Worm (Caenorhabditis elegans) whole organism, young adult: ENCODE measurements around the gene R02F2.4.

Experiments used
- B0019.2 ChIP-seq: fragments of 200-800 bp; sonication (Bioruptor generic); conservative IDR thresholded peaks from 2 replicates; pipeline ENCODE4 v1.3.6; 2022; ENCODE audit warnings: missing genetic modification reagents, missing genetic modification characterization, missing compliant biosample characterization
- B0336.3 ChIP-seq: fragments of 200-800 bp; sonication (Bioruptor generic); IDR thresholded peaks from 2 replicates; pipeline ENCODE4 v1.3.6; 2022; ENCODE audit warnings: missing genetic modification characterization, missing compliant biosample characterization
- C17E4.6 ChIP-seq: fragments of 200-800 bp; sonication (Bioruptor generic); IDR thresholded peaks from 2 replicates; pipeline ENCODE4 v1.3.6; 2022; ENCODE audit warnings: missing genetic modification reagents, missing genetic modification characterization, missing compliant biosample characterization
- F23B12.7 ChIP-seq: sonication (generic microtip); optimal IDR thresholded peaks from 2 replicates; lab custom pipeline; 2017; ENCODE audit warnings: missing genetic modification characterization, mild to moderate bottlenecking, missing compliant biosample characterization, antibody characterized with exemption, moderate library complexity; ENCODE audit not compliant: insufficient read depth
- F33H1.4 ChIP-seq: fragments of 200-800 bp; sonication (Bioruptor generic); IDR thresholded peaks from 2 replicates; pipeline ENCODE4 v1.3.6; 2022; ENCODE audit warnings: missing genetic modification reagents, missing genetic modification characterization, missing compliant biosample characterization
- F55B11.4 ChIP-seq: sonication (generic microtip); optimal IDR thresholded peaks from 2 replicates; lab custom pipeline; 2016; ENCODE audit warnings: missing compliant biosample characterization, missing genetic modification characterization, borderline replicate concordance; ENCODE audit not compliant: insufficient read depth
- K12H6.12 ChIP-seq: fragments of 200-800 bp; sonication (Bioruptor generic); optimal IDR thresholded peaks from 2 replicates; lab custom pipeline; 2018; ENCODE audit warnings: mild to moderate bottlenecking, missing genetic modification characterization, missing compliant biosample characterization
- Y79H2A.3 ChIP-seq: fragments of 200-800 bp; sonication (Bioruptor generic); conservative IDR thresholded peaks from 2 replicates; pipeline ENCODE4 v1.3.6; 2022; ENCODE audit warnings: missing genetic modification reagents, missing genetic modification characterization, missing compliant biosample characterization
- aptf-2 ChIP-seq: fragments of 200-800 bp; sonication (Bioruptor generic); conservative IDR thresholded peaks from 2 replicates; pipeline ENCODE4 v1.3.6; 2022; ENCODE audit warnings: missing genetic modification reagents, missing genetic modification characterization, missing compliant biosample characterization
- attf-3 ChIP-seq: fragments of 200-800 bp; sonication (Bioruptor generic); conservative IDR thresholded peaks from 2 replicates; pipeline ENCODE4 v1.3.6; 2022; ENCODE audit warnings: missing genetic modification reagents, missing genetic modification characterization, missing compliant biosample characterization
- attf-5 ChIP-seq: fragments of 200-800 bp; sonication (Bioruptor generic); optimal IDR thresholded peaks from 2 replicates; lab custom pipeline; 2018; ENCODE audit warnings: mild to moderate bottlenecking, missing genetic modification characterization, missing compliant biosample characterization
- attf-6 ChIP-seq: fragments of 200-800 bp; sonication (Bioruptor generic); IDR thresholded peaks from 2 replicates; pipeline ENCODE4 v1.3.6; 2022; ENCODE audit warnings: missing genetic modification reagents, missing genetic modification characterization, missing compliant biosample characterization
- cebp-1 ChIP-seq, 2 experiments: fragments of 200-800 bp in 1 of 2; sonication (Bioruptor generic) in 1 of 2; sonication (generic microtip) in 1 of 2; IDR thresholded peaks in 1 of 2; optimal IDR thresholded peaks in 1 of 2; 2 replicates each; pipeline versions ENCODE4 v1.3.6 to Lab custom; 2017 to 2022; ENCODE audit warnings: missing compliant biosample characterization in 2 of 2, missing genetic modification characterization in 2 of 2, mild to moderate bottlenecking in 1 of 2, missing genetic modification reagents in 1 of 2, moderate library complexity in 1 of 2
- ceh-100 ChIP-seq: fragments of 200-800 bp; sonication (Bioruptor generic); IDR thresholded peaks from 2 replicates; pipeline ENCODE4 v1.3.6; 2022; ENCODE audit warnings: missing genetic modification reagents, missing genetic modification characterization, missing compliant biosample characterization
- ceh-40 ChIP-seq: fragments of 200-800 bp; sonication (Bioruptor generic); IDR thresholded peaks from 2 replicates; pipeline ENCODE4 v1.3.6; 2022; ENCODE audit warnings: missing genetic modification characterization, missing compliant biosample characterization
- chd-7 ChIP-seq: sonication (generic microtip); optimal IDR thresholded peaks from 2 replicates; lab custom pipeline; 2016; ENCODE audit warnings: mild to moderate bottlenecking, missing genetic modification characterization, moderate library complexity, missing compliant biosample characterization
- dox-1 ChIP-seq: fragments of 200-800 bp; sonication (Bioruptor generic); IDR thresholded peaks from 2 replicates; pipeline ENCODE4 v1.3.6; 2022; ENCODE audit warnings: missing genetic modification reagents, missing genetic modification characterization, missing compliant biosample characterization
- dpl-1 ChIP-seq: fragments of 150-350 bp; optimal IDR thresholded peaks from 2 replicates; lab custom pipeline; 2014; ENCODE audit warnings: missing biosample characterization, missing genetic modification reagents, missing genetic modification characterization
- efl-1 ChIP-seq: fragments of 150-350 bp; optimal IDR thresholded peaks from 2 replicates; lab custom pipeline; 2014; ENCODE audit warnings: missing biosample characterization, missing genetic modification reagents, missing genetic modification characterization
- ekl-4 ChIP-seq: fragments of 200-800 bp; sonication (Bioruptor generic); IDR thresholded peaks from 2 replicates; pipeline ENCODE4 v1.3.6; 2022; ENCODE audit warnings: missing genetic modification reagents, missing genetic modification characterization, missing compliant biosample characterization
- fkh-3 ChIP-seq: sonication (generic microtip); optimal IDR thresholded peaks from 2 replicates; lab custom pipeline; 2016; ENCODE audit warnings: mild to moderate bottlenecking, missing genetic modification characterization, missing compliant biosample characterization
- hlh-26 ChIP-seq: fragments of 200-800 bp; sonication (Bioruptor generic); conservative IDR thresholded peaks from 2 replicates; pipeline ENCODE4 v1.3.6; 2022; ENCODE audit warnings: missing genetic modification reagents, missing genetic modification characterization, missing compliant biosample characterization
- hmg-1.2 ChIP-seq: fragments of 200-800 bp; sonication (Bioruptor generic); IDR thresholded peaks from 2 replicates; pipeline ENCODE4 v1.3.6; 2022; ENCODE audit warnings: missing genetic modification reagents, missing genetic modification characterization, missing compliant biosample characterization
- lin-35 ChIP-seq, 3 experiments: fragments of 150-350 bp in 2 of 3; sonication (generic microtip) in 1 of 3; optimal IDR thresholded peaks; 2 replicates each; lab custom pipeline; 2014 to 2018; ENCODE audit warnings: missing biosample characterization in 3 of 3, missing genetic modification characterization in 3 of 3, missing genetic modification reagents in 3 of 3
- lin-40 ChIP-seq: sonication (generic microtip); optimal IDR thresholded peaks from 2 replicates; lab custom pipeline; 2016; ENCODE audit warnings: missing genetic modification characterization, mild to moderate bottlenecking, missing compliant biosample characterization, missing genotype, missing genetic modification reagents
- lin-54 ChIP-seq: fragments of 200-800 bp; sonication (Bioruptor generic); optimal IDR thresholded peaks from 2 replicates; lab custom pipeline; 2018; ENCODE audit warnings: mild to moderate bottlenecking, missing genetic modification characterization, missing compliant biosample characterization
- lir-1 ChIP-seq: fragments of 200-800 bp; sonication (Bioruptor generic); conservative IDR thresholded peaks from 2 replicates; pipeline ENCODE4 v1.3.6; 2022; ENCODE audit warnings: missing genetic modification reagents, missing genetic modification characterization, missing compliant biosample characterization
- lsl-1 ChIP-seq: fragments of 200-800 bp; sonication (Bioruptor generic); optimal IDR thresholded peaks from 2 replicates; lab custom pipeline; 2018; ENCODE audit warnings: mild to moderate bottlenecking, missing genetic modification characterization, moderate library complexity, missing compliant biosample characterization
- madf-10 ChIP-seq: sonication (generic microtip); optimal IDR thresholded peaks from 2 replicates; lab custom pipeline; 2016; ENCODE audit warnings: mild to moderate bottlenecking, missing genetic modification characterization, missing compliant biosample characterization
- mcd-1 ChIP-seq: fragments of 200-800 bp; sonication (Bioruptor generic); IDR thresholded peaks from 2 replicates; pipeline ENCODE4 v1.3.6; 2022; ENCODE audit warnings: missing genetic modification reagents, missing genetic modification characterization, missing compliant biosample characterization
- mxl-1 ChIP-seq: sonication (generic microtip); optimal IDR thresholded peaks from 2 replicates; lab custom pipeline; 2016; ENCODE audit warnings: missing genetic modification characterization, missing compliant biosample characterization
- nfyb-1 ChIP-seq: fragments of 200-800 bp; sonication (Bioruptor generic); IDR thresholded peaks from 2 replicates; pipeline ENCODE4 v1.3.6; 2022; ENCODE audit warnings: missing genetic modification reagents, missing genetic modification characterization, missing compliant biosample characterization
- nhr-90 ChIP-seq: sonication (generic microtip); optimal IDR thresholded peaks from 2 replicates; lab custom pipeline; 2016; ENCODE audit warnings: missing genotype, mild to moderate bottlenecking, missing genetic modification characterization, missing compliant biosample characterization
- rcor-1 ChIP-seq: fragments of 200-800 bp; sonication (Bioruptor generic); IDR thresholded peaks from 2 replicates; pipeline ENCODE4 v1.3.6; 2022; ENCODE audit warnings: missing genetic modification reagents, missing genetic modification characterization, missing compliant biosample characterization
- snpc-1.1 ChIP-seq: sonication (generic microtip); optimal IDR thresholded peaks from 2 replicates; lab custom pipeline; 2017; ENCODE audit warnings: missing genetic modification characterization, mild to moderate bottlenecking, missing compliant biosample characterization, antibody characterized with exemption, moderate library complexity, missing genotype, missing genetic modification reagents; ENCODE audit not compliant: insufficient read depth
- snpc-1.3 ChIP-seq: sonication (generic microtip); optimal IDR thresholded peaks from 2 replicates; lab custom pipeline; 2017; ENCODE audit warnings: missing genetic modification characterization, mild to moderate bottlenecking, missing compliant biosample characterization, antibody characterized with exemption, moderate library complexity, missing genotype, missing genetic modification reagents; ENCODE audit not compliant: insufficient read depth
- snpc-3.4 ChIP-seq: sonication (generic microtip); optimal IDR thresholded peaks from 2 replicates; lab custom pipeline; 2017; ENCODE audit warnings: missing genetic modification characterization, mild to moderate bottlenecking, missing compliant biosample characterization, antibody characterized with exemption, moderate library complexity, missing genotype, missing genetic modification reagents
- sptf-2 ChIP-seq: fragments of 200-800 bp; sonication (Bioruptor generic); optimal IDR thresholded peaks from 2 replicates; lab custom pipeline; 2018; ENCODE audit warnings: mild to moderate bottlenecking, missing genetic modification characterization, missing compliant biosample characterization
- tbx-9 ChIP-seq: sonication (generic microtip); optimal IDR thresholded peaks from 2 replicates; lab custom pipeline; 2016; ENCODE audit warnings: borderline replicate concordance, missing genetic modification characterization, inconsistent platforms, missing compliant biosample characterization
- tlf-1 ChIP-seq: fragments of 200-800 bp; sonication (Bioruptor generic); optimal IDR thresholded peaks from 2 replicates; lab custom pipeline; 2018; ENCODE audit warnings: mild to moderate bottlenecking, missing genetic modification characterization, missing compliant biosample characterization
- unc-130 ChIP-seq: sonication (generic microtip); optimal IDR thresholded peaks from 2 replicates; lab custom pipeline; 2016; ENCODE audit warnings: missing genetic modification reagents, missing genetic modification characterization, missing compliant biosample characterization
- ztf-26 ChIP-seq: sonication (generic microtip); optimal IDR thresholded peaks from 2 replicates; lab custom pipeline; 2017; ENCODE audit warnings: missing genetic modification characterization, missing compliant biosample characterization
- ztf-28 ChIP-seq: fragments of 200-800 bp; sonication (Bioruptor generic); IDR thresholded peaks from 2 replicates; pipeline ENCODE4 v1.3.6; 2022; ENCODE audit warnings: missing genetic modification reagents, missing genetic modification characterization, missing compliant biosample characterization

R02F2.4 gene

ce11 chrIII:5442711-5443253, 41.3 kb upstream of the R02F2.4 start, which contains the start of the genes T24G10.2 and disl-2:
Gene T24G10.2 (minus strand): TSS chrIII:5442761.
Gene disl-2 (plus strand): TSS chrIII:5443167.
- TF ChIP-seq lin-35 (GFP tag; optimal IDR thresholded peaks at IDR 0.05; lab: Kevin White, UChicago): peak in 1 of 3 experiments; percentile 27
- peak; percentile 86 for TF ChIP-seq lsl-1
- TF ChIP-seq F33H1.4 (GFP tag; lab: Robert Waterston, UW): 0 out of 2 replicates have a peak, but pooled peaks have one; percentile 22
- peak; percentile 10 for TF ChIP-seq dpl-1 (GFP tag; lab: Kevin White, UChicago)
- no peak for TF ChIP-seq ceh-40 (GFP tag; lab: Robert Waterston, UW)
- no peak for TF ChIP-seq snpc-1.1 (tag; lab: Kevin White, UChicago)
- TF ChIP-seq lin-54: peak; percentile 17
- 0 out of 2 replicates have a peak, but pooled peaks have one; percentile 16 for TF ChIP-seq dox-1 (GFP tag; lab: Robert Waterston, UW)
- peak; percentile 76 for TF ChIP-seq attf-5
- TF ChIP-seq F23B12.7 (tag; lab: Kevin White, UChicago): peak; percentile 25
- TF ChIP-seq sptf-2: no peak
- peak; percentile 81 for TF ChIP-seq cebp-1 (GFP tag; IDR thresholded peaks at IDR 0.05; lab: Robert Waterston, UW)
- peak; percentile 92 for TF ChIP-seq cebp-1 (tag; optimal IDR thresholded peaks at IDR 0.05; lab: Kevin White, UChicago)
- TF ChIP-seq nfyb-1: no peak
- peak; percentile 15 for TF ChIP-seq K12H6.12 (tag; lab: Kevin White, UChicago)

ce11 chrIII:5448177-5448576, 35.9 kb upstream of the R02F2.4 start, which contains the start of gene skpt-1:
Gene skpt-1 (minus strand): TSS chrIII:5448395.
- peak; percentile 94 for TF ChIP-seq B0019.2
- TF ChIP-seq snpc-1.3: peak; percentile 1
- TF ChIP-seq F33H1.4 (GFP tag; lab: Robert Waterston, UW): peak; percentile 89
- no peak for TF ChIP-seq K12H6.12 (tag; lab: Kevin White, UChicago)
- TF ChIP-seq fkh-3 (tag; lab: Kevin White, UChicago): no peak
- peak; percentile 87 for TF ChIP-seq snpc-3.4 (tag; lab: Kevin White, UChicago)
- no peak for TF ChIP-seq lin-40 (tag; lab: Kevin White, UChicago)
- TF ChIP-seq lin-35 (GFP tag; optimal IDR thresholded peaks at IDR 0.05; lab: Kevin White, UChicago): peak in 2 of 3 experiments; percentile 67 to 91
- no peak for TF ChIP-seq tbx-9
- TF ChIP-seq efl-1 (GFP tag; lab: Kevin White, UChicago): peak; percentile 99
- TF ChIP-seq rcor-1 (GFP tag; lab: Robert Waterston, UW): peak; percentile 82
- TF ChIP-seq B0336.3 (GFP tag; lab: Robert Waterston, UW): peak; percentile 88
- TF ChIP-seq cebp-1 (GFP tag; IDR thresholded peaks at IDR 0.05; lab: Robert Waterston, UW): no peak
- peak; percentile 11 for TF ChIP-seq cebp-1 (tag; optimal IDR thresholded peaks at IDR 0.05; lab: Kevin White, UChicago)
- no peak for TF ChIP-seq madf-10
- TF ChIP-seq aptf-2 (GFP tag; lab: Robert Waterston, UW): no peak
- TF ChIP-seq attf-6 (GFP tag; lab: Robert Waterston, UW): no peak
- TF ChIP-seq lir-1: peak; percentile 76; the same call in 1 of the 2 replicates
- no peak for TF ChIP-seq hlh-26 (GFP tag; lab: Robert Waterston, UW)
- peak; percentile 63 for TF ChIP-seq hmg-1.2
- TF ChIP-seq tlf-1 (GFP tag; lab: Kevin White, UChicago): peak; percentile 92
- no peak for TF ChIP-seq snpc-1.1 (tag; lab: Kevin White, UChicago)
- peak; percentile 77; the same call in 1 of the 2 replicates for TF ChIP-seq C17E4.6 (GFP tag; lab: Robert Waterston, UW)
- 0 out of 2 replicates have a peak, but pooled peaks have one; percentile 77 for TF ChIP-seq ztf-28
- TF ChIP-seq chd-7 (tag; lab: Kevin White, UChicago): no peak
- TF ChIP-seq F55B11.4 (tag; lab: Kevin White, UChicago): no peak
- TF ChIP-seq mxl-1 (tag; lab: Kevin White, UChicago): no peak
- peak; percentile 31 for TF ChIP-seq attf-5
- TF ChIP-seq ekl-4 (GFP tag; lab: Robert Waterston, UW): peak; percentile 90
- peak; percentile 63; the same call in 1 of the 2 replicates for TF ChIP-seq ceh-100 (GFP tag; lab: Robert Waterston, UW)
- 0 out of 2 replicates have a peak, but pooled peaks have one; percentile 51 for TF ChIP-seq Y79H2A.3 (GFP tag; lab: Robert Waterston, UW)
- peak; percentile 64 for TF ChIP-seq unc-130 (GFP tag; lab: Kevin White, UChicago)
- peak; percentile 97 for TF ChIP-seq mcd-1 (GFP tag; lab: Robert Waterston, UW)
- TF ChIP-seq attf-3 (GFP tag; lab: Robert Waterston, UW): peak; percentile 45; the same call in 1 of the 2 replicates
- TF ChIP-seq ztf-26 (tag; lab: Kevin White, UChicago): no peak
- no peak for TF ChIP-seq nhr-90 (tag; lab: Kevin White, UChicago)
